Fruit fly (Drosophila melanogaster) whole organism, embryonic: ENCODE measurements around the gene cnc.

Experiments
- Ada2b ChIP-seq: fragments of 200-800 bp; sonication (Bioruptor generic); IDR thresholded peaks from 2 replicates; pipeline ENCODE4 v1.3.6; 2022; ENCODE audit warnings: missing biosample characterization, missing genetic modification characterization
- Atf3 ChIP-seq: fragments of 200-800 bp; sonication (Bioruptor generic); optimal IDR thresholded peaks from 3 replicates; lab custom pipeline; 2016; ENCODE audit warnings: missing biosample characterization, missing genetic modification characterization
- B-H2 ChIP-seq: fragments of 200-800 bp; sonication (Bioruptor generic); optimal IDR thresholded peaks from 2 replicates; lab custom pipeline; 2018; ENCODE audit warnings: missing biosample characterization, mild to moderate bottlenecking, missing genetic modification characterization
- CG10543 ChIP-seq: fragments of 200-800 bp; sonication (Bioruptor generic); optimal IDR thresholded peaks from 3 replicates; lab custom pipeline; 2017; ENCODE audit warnings: missing biosample characterization, mild to moderate bottlenecking, missing genetic modification characterization, moderate library complexity
- CG11560 ChIP-seq: fragments of 200-800 bp; sonication (Bioruptor generic); IDR thresholded peaks from 3 replicates; pipeline ENCODE4 v1.3.6; 2022; ENCODE audit warnings: missing biosample characterization, missing genetic modification characterization
- CG13894 ChIP-seq: fragments of 200-800 bp; sonication (Bioruptor generic); optimal IDR thresholded peaks from 3 replicates; lab custom pipeline; 2018; ENCODE audit warnings: missing biosample characterization, mild to moderate bottlenecking, missing genetic modification characterization, moderate library complexity
- CG1529 ChIP-seq: fragments of 200-800 bp; sonication (Bioruptor generic); optimal IDR thresholded peaks from 3 replicates; lab custom pipeline; 2018; ENCODE audit warnings: missing biosample characterization, missing genetic modification characterization
- CG16779 ChIP-seq: fragments of 200-800 bp; sonication (Bioruptor generic); IDR thresholded peaks from 2 replicates; pipeline ENCODE4 v1.3.6; 2022; ENCODE audit warnings: missing biosample characterization, missing genetic modification characterization
- CG2875 ChIP-seq: fragments of 200-800 bp; sonication (Bioruptor generic); optimal IDR thresholded peaks from 2 replicates; lab custom pipeline; 2017; ENCODE audit warnings: missing biosample characterization, mild to moderate bottlenecking, missing genetic modification characterization, missing genetic modification reagents
- CG31224 ChIP-seq: fragments of 200-800 bp; sonication (Bioruptor generic); IDR thresholded peaks from 2 replicates; pipeline ENCODE4 v1.3.6; 2022; ENCODE audit warnings: missing biosample characterization, missing genetic modification characterization
- CG32532 ChIP-seq: fragments of 200-800 bp; sonication (Bioruptor generic); IDR thresholded peaks from 2 replicates; pipeline ENCODE4 v1.3.6; 2022; ENCODE audit warnings: missing biosample characterization, missing genetic modification characterization
- CG32767 ChIP-seq: fragments of 200-800 bp; sonication (Bioruptor generic); IDR thresholded peaks from 2 replicates; pipeline ENCODE4 v1.3.6; 2022; ENCODE audit warnings: missing biosample characterization, missing genetic modification characterization
- CG6254 ChIP-seq: fragments of 200-800 bp; sonication (Bioruptor generic); optimal IDR thresholded peaks from 3 replicates; lab custom pipeline; 2017; ENCODE audit warnings: mild to moderate bottlenecking, missing biosample characterization, missing genetic modification reagents, missing genetic modification characterization
- CG6272 ChIP-seq: fragments of 200-800 bp; sonication (Bioruptor generic); IDR thresholded peaks from 2 replicates; pipeline ENCODE4 v1.3.6; 2022; ENCODE audit warnings: missing biosample characterization, missing genetic modification characterization
- CG6689 ChIP-seq: fragments of 200-800 bp; sonication (Bioruptor generic); IDR thresholded peaks from 2 replicates; pipeline ENCODE4 v1.3.6; 2022; ENCODE audit warnings: missing biosample characterization, missing genetic modification characterization
- CG8089 ChIP-seq: fragments of 200-800 bp; sonication (Bioruptor generic); optimal IDR thresholded peaks from 3 replicates; lab custom pipeline; 2016; ENCODE audit warnings: missing biosample characterization, missing genetic modification characterization
- CG8290 ChIP-seq, 3 experiments: fragments of 200-800 bp; sonication (Bioruptor generic); optimal IDR thresholded peaks; 2 replicates each; lab custom pipeline; 2016 to 2019; ENCODE audit warnings: missing biosample characterization in 3 of 3, missing genetic modification characterization in 3 of 3, mild to moderate bottlenecking in 2 of 3, moderate library complexity in 1 of 3
- CG9797 ChIP-seq: fragments of 200-800 bp; sonication (Bioruptor generic); optimal IDR thresholded peaks from 3 replicates; lab custom pipeline; 2018; ENCODE audit warnings: missing biosample characterization, mild to moderate bottlenecking, missing genetic modification characterization
- D19A ChIP-seq: fragments of 200-800 bp; optimal IDR thresholded peaks from 3 replicates; lab custom pipeline; 2019; ENCODE audit warnings: missing biosample characterization, mild to moderate bottlenecking, missing genetic modification characterization, moderate library complexity
- Dp ChIP-seq: fragments of 200-800 bp; sonication (Bioruptor generic); optimal IDR thresholded peaks from 2 replicates; lab custom pipeline; 2018; ENCODE audit warnings: missing biosample characterization, mild to moderate bottlenecking, missing genetic modification characterization, moderate library complexity
- Ets97D ChIP-seq: fragments of 200-800 bp; sonication (Bioruptor generic); optimal IDR thresholded peaks from 3 replicates; lab custom pipeline; 2016; ENCODE audit warnings: missing biosample characterization, missing genetic modification characterization
- GATAe ChIP-seq: fragments of 200-800 bp; sonication (Bioruptor generic); conservative IDR thresholded peaks from 2 replicates; pipeline ENCODE4 v1.3.6; 2022; ENCODE audit warnings: missing biosample characterization, missing genetic modification characterization
- PHDP ChIP-seq: fragments of 200-800 bp; sonication (Bioruptor generic); optimal IDR thresholded peaks from 3 replicates; lab custom pipeline; 2018; ENCODE audit warnings: missing biosample characterization, mild to moderate bottlenecking, missing genetic modification characterization, moderate library complexity
- Sry-β ChIP-seq: fragments of 200-800 bp; sonication (Bioruptor generic); optimal IDR thresholded peaks from 2 replicates; lab custom pipeline; 2018; ENCODE audit warnings: missing biosample characterization, mild to moderate bottlenecking, missing genetic modification characterization, moderate library complexity
- Sry-δ ChIP-seq: fragments of 200-800 bp; sonication (Bioruptor generic); optimal IDR thresholded peaks from 2 replicates; lab custom pipeline; 2016; ENCODE audit warnings: missing biosample characterization, missing genetic modification characterization
- Xbp1 ChIP-seq: fragments of 200-800 bp; sonication (Bioruptor generic); optimal IDR thresholded peaks from 3 replicates; lab custom pipeline; 2016; ENCODE audit warnings: missing biosample characterization, mild to moderate bottlenecking, missing genetic modification characterization
- abd-A ChIP-seq: fragments of 200-800 bp; sonication (Bioruptor generic); optimal IDR thresholded peaks from 3 replicates; lab custom pipeline; 2019; ENCODE audit warnings: missing biosample characterization, mild to moderate bottlenecking, missing genetic modification characterization, moderate library complexity
- ac ChIP-seq: fragments of 200-800 bp; sonication (Bioruptor generic); optimal IDR thresholded peaks from 3 replicates; lab custom pipeline; 2017; ENCODE audit warnings: missing biosample characterization, mild to moderate bottlenecking, missing genetic modification characterization
- ara ChIP-seq: fragments of 200-800 bp; sonication (Bioruptor generic); IDR thresholded peaks from 2 replicates; pipeline ENCODE4 v1.3.6; 2022; ENCODE audit warnings: missing biosample characterization, missing genetic modification characterization
- ato ChIP-seq: fragments of 200-800 bp; sonication (Bioruptor generic); IDR thresholded peaks from 2 replicates; pipeline ENCODE4 v1.3.6; 2022; ENCODE audit warnings: missing biosample characterization, missing genetic modification characterization; ENCODE audit not compliant: partially characterized antibody
- chn ChIP-seq: fragments of 200-800 bp; sonication (Bioruptor generic); optimal IDR thresholded peaks from 2 replicates; lab custom pipeline; 2016; ENCODE audit warnings: missing biosample characterization, missing genetic modification characterization
- crc ChIP-seq: fragments of 200-800 bp; sonication (Bioruptor generic); optimal IDR thresholded peaks from 2 replicates; lab custom pipeline; 2016; ENCODE audit warnings: missing biosample characterization, missing genetic modification characterization
- crol ChIP-seq: fragments of 200-800 bp; sonication (Bioruptor generic); IDR thresholded peaks from 2 replicates; pipeline ENCODE4 v1.3.6; 2022; ENCODE audit warnings: missing biosample characterization, missing genetic modification characterization
- danr ChIP-seq: fragments of 200-800 bp; sonication (Bioruptor generic); IDR thresholded peaks from 2 replicates; pipeline ENCODE4 v1.3.6; 2022; ENCODE audit warnings: missing biosample characterization, missing genetic modification characterization
- ewg ChIP-seq: fragments of 200-800 bp; sonication (Bioruptor generic); optimal IDR thresholded peaks from 3 replicates; lab custom pipeline; 2017; ENCODE audit warnings: mild to moderate bottlenecking, missing biosample characterization, missing genetic modification reagents, missing genetic modification characterization
- eyg ChIP-seq: fragments of 200-800 bp; sonication (Bioruptor generic); optimal IDR thresholded peaks from 3 replicates; lab custom pipeline; 2016; ENCODE audit warnings: missing biosample characterization, missing genetic modification characterization
- gem ChIP-seq: fragments of 200-800 bp; sonication (Bioruptor generic); optimal IDR thresholded peaks from 2 replicates; lab custom pipeline; 2019; ENCODE audit warnings: missing biosample characterization, mild to moderate bottlenecking, missing genetic modification characterization, moderate library complexity
- grau ChIP-seq: fragments of 200-800 bp; optimal IDR thresholded peaks from 3 replicates; lab custom pipeline; 2019; ENCODE audit warnings: missing biosample characterization, mild to moderate bottlenecking, missing genetic modification characterization, moderate library complexity
- gsb-n ChIP-seq: fragments of 200-800 bp; sonication (Bioruptor generic); optimal IDR thresholded peaks from 3 replicates; lab custom pipeline; 2018; ENCODE audit warnings: missing biosample characterization, mild to moderate bottlenecking, missing genetic modification characterization
- gt ChIP-seq: fragments of 200-800 bp; sonication (Bioruptor generic); IDR thresholded peaks from 2 replicates; pipeline ENCODE4 v1.3.6; 2022; ENCODE audit warnings: missing biosample characterization, missing genetic modification characterization
- her ChIP-seq: fragments of 200-800 bp; sonication (Bioruptor generic); optimal IDR thresholded peaks from 2 replicates; lab custom pipeline; 2016; ENCODE audit warnings: missing biosample characterization, missing genetic modification characterization
- nerfin-1 ChIP-seq: fragments of 200-800 bp; sonication (Bioruptor generic); optimal IDR thresholded peaks from 3 replicates; lab custom pipeline; 2019; ENCODE audit warnings: missing biosample characterization, mild to moderate bottlenecking, missing genetic modification characterization, moderate library complexity
- prd ChIP-seq, 3 experiments: fragments of >200 bp in 2 of 3; fragments of 200-800 bp in 1 of 3; sonication (Bioruptor generic) in 1 of 3; optimal IDR thresholded peaks in 2 of 3; IDR thresholded peaks in 1 of 3; 2 replicates in 2 of 3; 3 replicates in 1 of 3; pipeline versions ENCODE4 v1.3.6 to Lab custom; 2017 to 2022; ENCODE audit warnings: missing biosample characterization in 1 of 3, missing genetic modification characterization in 1 of 3
- ro ChIP-seq: fragments of 200-800 bp; sonication (Bioruptor generic); IDR thresholded peaks from 2 replicates; pipeline ENCODE4 v1.3.6; 2022; ENCODE audit warnings: missing biosample characterization, missing genetic modification characterization
- sr ChIP-seq: fragments of 200-800 bp; sonication (Bioruptor generic); IDR thresholded peaks from 3 replicates; pipeline ENCODE4 v1.3.6; 2022; ENCODE audit warnings: missing biosample characterization, missing genetic modification characterization
- tin ChIP-seq: fragments of 200-800 bp; sonication (Bioruptor generic); optimal IDR thresholded peaks from 3 replicates; lab custom pipeline; 2016; ENCODE audit warnings: missing biosample characterization, missing genetic modification characterization
- trem ChIP-seq: fragments of 200-800 bp; optimal IDR thresholded peaks from 3 replicates; lab custom pipeline; 2019; ENCODE audit warnings: missing biosample characterization, mild to moderate bottlenecking, missing genetic modification characterization, moderate library complexity
- vvl ChIP-seq: fragments of 200-800 bp; sonication (Bioruptor generic); IDR thresholded peaks from 2 replicates; pipeline ENCODE4 v1.3.6; 2022; ENCODE audit warnings: missing biosample characterization, missing genetic modification characterization
- z ChIP-seq: fragments of 200-800 bp; sonication (Bioruptor generic); IDR thresholded peaks from 3 replicates; pipeline ENCODE4 v1.3.6; 2022; ENCODE audit warnings: missing biosample characterization, missing genetic modification characterization

cnc gene

DNA sequence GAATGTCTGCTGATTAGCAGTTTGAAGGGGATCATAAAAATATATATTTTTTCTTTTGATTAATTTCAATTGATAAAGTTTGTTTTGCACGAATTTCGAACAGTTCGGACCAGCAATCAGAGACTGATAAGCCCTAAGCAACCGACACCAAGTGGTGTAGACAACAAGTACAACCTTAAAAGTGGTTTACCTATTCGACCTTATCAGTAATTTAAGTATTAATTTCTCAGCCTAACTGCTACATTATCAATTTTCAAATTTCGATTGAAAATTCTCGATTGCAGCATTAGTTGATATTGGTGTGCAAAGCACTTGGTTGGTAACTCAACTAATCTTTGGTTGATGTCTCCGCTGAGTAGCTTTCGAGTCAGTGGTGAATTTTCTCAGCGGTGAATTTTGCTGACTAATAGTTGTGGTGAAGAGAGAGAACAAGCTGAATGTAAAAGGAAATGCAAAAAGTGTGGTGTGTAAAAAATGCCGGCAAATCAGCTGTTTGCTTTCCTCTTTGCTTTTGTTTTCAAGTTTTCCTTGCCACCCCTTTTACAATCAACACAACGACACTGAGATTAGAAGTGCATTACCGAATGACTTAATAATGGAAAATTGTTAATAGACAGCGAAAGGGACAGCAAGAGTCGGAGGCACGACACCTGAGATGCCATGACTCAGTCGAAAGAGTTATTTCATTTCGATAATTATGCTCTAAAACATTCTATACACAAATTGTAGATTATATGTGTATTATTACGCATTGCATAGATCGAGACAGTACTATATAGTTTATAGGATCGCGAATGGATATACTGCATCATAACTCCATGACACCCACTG, 11.7 kb downstream of the cnc start (continued):
- TF ChIP-seq gem (no peak), nerfin-1 (tag; lab: Kevin White, UChicago) (peak; percentile 37), GATAe (peak; percentile 58; the same call in 1 of the 2 replicates), tin (GFP tag; lab: Kevin White, UChicago) (no peak), trem (peak; percentile 65), B-H2 (peak; percentile 22), vvl (GFP tag; lab: Robert Waterston, UW) (peak; percentile 24; the same call in 1 of the 2 replicates), gt (GFP tag; lab: Robert Waterston, UW) (no peak), eyg (GFP tag; lab: Kevin White, UChicago) (no peak), CG6254 (GFP tag; lab: Kevin White, UChicago) (no peak), abd-A (tag; lab: Kevin White, UChicago) (peak; percentile 83), danr (GFP tag; lab: Robert Waterston, UW) (no peak), z (no peak), CG32767 (GFP tag; lab: Robert Waterston, UW) (no peak), CG9797 (GFP tag; lab: Kevin White, UChicago) (peak; percentile 20), crol (GFP tag; lab: Robert Waterston, UW) (no peak), D19A (tag; lab: Kevin White, UChicago) (no peak), CG8290 (GFP tag; optimal IDR thresholded peaks at IDR 0.05; lab: Kevin White, UChicago) (no peak), CG8290 (tag; optimal IDR thresholded peaks at IDR 0.05; lab: Kevin White, UChicago) (peak in 1 of 2 experiments; percentile 70), CG6689 (GFP tag; lab: Robert Waterston, UW) (no peak), CG2875 (no peak), CG31224 (GFP tag; lab: Robert Waterston, UW) (no peak), Atf3 (GFP tag; lab: Kevin White, UChicago) (no peak), sr (GFP tag; lab: Robert Waterston, UW) (no peak), ara (no peak), CG16779 (GFP tag; lab: Robert Waterston, UW) (no peak), Sry-β (GFP tag; lab: Kevin White, UChicago) (no peak), Dp (GFP tag; lab: Kevin White, UChicago) (peak; percentile 95), Xbp1 (GFP tag; lab: Kevin White, UChicago) (no peak), PHDP (tag; lab: Kevin White, UChicago) (no peak), CG1529 (GFP tag; lab: Kevin White, UChicago) (no peak), CG32532 (GFP tag; lab: Robert Waterston, UW) (no peak), ato (GFP tag; lab: Robert Waterston, UW) (no peak), prd (optimal IDR thresholded peaks at IDR 0.05; lab: Kevin White, UChicago) (no peak), prd (GFP tag; IDR thresholded peaks at IDR 0.05; lab: Robert Waterston, UW) (no peak), Ets97D (GFP tag; lab: Kevin White, UChicago) (peak; percentile 57), CG13894 (tag; lab: Kevin White, UChicago) (peak; percentile 47), CG8089 (GFP tag; lab: Kevin White, UChicago) (no peak), CG6272 (GFP tag; lab: Robert Waterston, UW) (no peak), grau (tag; lab: Kevin White, UChicago) (peak; percentile 15), ac (GFP tag; lab: Kevin White, UChicago) (no peak), Sry-δ (GFP tag; lab: Kevin White, UChicago) (peak; percentile 68), ewg (GFP tag; lab: Kevin White, UChicago) (no peak), CG11560 (tag; lab: Robert Waterston, UW) (no peak), crc (no peak), CG10543 (GFP tag; lab: Kevin White, UChicago) (peak; percentile 46), gsb-n (tag; lab: Kevin White, UChicago) (no peak), chn (no peak), ro (GFP tag; lab: Robert Waterston, UW) (no peak), her (GFP tag; lab: Kevin White, UChicago) (no peak), Ada2b (GFP tag; lab: Robert Waterston, UW) (no peak)
